Fruit fly (Drosophila melanogaster) whole organism, embryonic: Measurements from ENCODE around the gene sol.

Source experiments
- BEAF-32 ChIP-seq: fragments of 200-800 bp; sonication (Bioruptor generic); optimal IDR thresholded peaks from 3 replicates; lab custom pipeline; 2017; ENCODE audit warnings: missing biosample characterization, missing genetic modification characterization, mild to moderate bottlenecking, moderate library complexity, missing genetic modification reagents
- CG10267 ChIP-seq: fragments of 200-800 bp; sonication (Bioruptor generic); optimal IDR thresholded peaks from 2 replicates; lab custom pipeline; 2018; ENCODE audit warnings: missing biosample characterization, mild to moderate bottlenecking, missing genetic modification characterization, moderate library complexity
- CG10959 ChIP-seq: fragments of 200-800 bp; sonication (Bioruptor generic); IDR thresholded peaks from 2 replicates; pipeline ENCODE4 v1.3.6; 2022; ENCODE audit warnings: missing biosample characterization, missing genetic modification characterization
- CG10979 ChIP-seq: fragments of 200-800 bp; sonication (Bioruptor generic); optimal IDR thresholded peaks from 2 replicates; lab custom pipeline; 2018; ENCODE audit warnings: missing biosample characterization, mild to moderate bottlenecking, missing genetic modification characterization, moderate library complexity
- CG1233 ChIP-seq: fragments of 200-800 bp; sonication (Bioruptor generic); optimal IDR thresholded peaks from 4 replicates; lab custom pipeline; 2018; ENCODE audit warnings: missing biosample characterization, mild to moderate bottlenecking, missing genetic modification characterization
- CG13287 ChIP-seq: fragments of 200-800 bp; sonication (Bioruptor generic); IDR thresholded peaks from 2 replicates; pipeline ENCODE4 v1.3.6; 2022; ENCODE audit warnings: missing biosample characterization, missing genetic modification characterization; ENCODE audit not compliant: partially characterized antibody
- CG13424 ChIP-seq: fragments of 200-800 bp; sonication (Bioruptor generic); optimal IDR thresholded peaks from 2 replicates; lab custom pipeline; 2019; ENCODE audit warnings: missing biosample characterization, mild to moderate bottlenecking, missing genetic modification characterization, moderate library complexity
- CG14050 ChIP-seq: fragments of 200-800 bp; sonication (Bioruptor generic); IDR thresholded peaks from 3 replicates; pipeline ENCODE4 v1.3.6; 2022; ENCODE audit warnings: missing biosample characterization, missing genetic modification characterization
- CG16779 ChIP-seq: fragments of 200-800 bp; sonication (Bioruptor generic); IDR thresholded peaks from 2 replicates; pipeline ENCODE4 v1.3.6; 2022; ENCODE audit warnings: missing biosample characterization, missing genetic modification characterization
- CG18619 ChIP-seq: fragments of 200-800 bp; sonication (Bioruptor generic); optimal IDR thresholded peaks from 3 replicates; lab custom pipeline; 2017; ENCODE audit warnings: missing biosample characterization, mild to moderate bottlenecking, missing genetic modification characterization
- CG2116 ChIP-seq: fragments of 200-800 bp; sonication (Bioruptor generic); optimal IDR thresholded peaks from 3 replicates; lab custom pipeline; 2018; ENCODE audit warnings: missing biosample characterization, mild to moderate bottlenecking, missing genetic modification characterization
- CG2875 ChIP-seq: fragments of 200-800 bp; sonication (Bioruptor generic); optimal IDR thresholded peaks from 2 replicates; lab custom pipeline; 2017; ENCODE audit warnings: missing biosample characterization, mild to moderate bottlenecking, missing genetic modification characterization, missing genetic modification reagents
- CG3407 ChIP-seq: fragments of 200-800 bp; sonication (Bioruptor generic); optimal IDR thresholded peaks from 2 replicates; lab custom pipeline; 2018; ENCODE audit warnings: missing biosample characterization, mild to moderate bottlenecking, missing genetic modification characterization
- CG3995 ChIP-seq: fragments of 200-800 bp; sonication (Bioruptor generic); optimal IDR thresholded peaks from 3 replicates; lab custom pipeline; 2016; ENCODE audit warnings: missing biosample characterization, missing genetic modification characterization
- CG4617 ChIP-seq: fragments of 200-800 bp; sonication (Bioruptor generic); optimal IDR thresholded peaks from 3 replicates; lab custom pipeline; 2016; ENCODE audit warnings: missing biosample characterization, missing genetic modification characterization, borderline replicate concordance
- CG6689 ChIP-seq: fragments of 200-800 bp; sonication (Bioruptor generic); IDR thresholded peaks from 2 replicates; pipeline ENCODE4 v1.3.6; 2022; ENCODE audit warnings: missing biosample characterization, missing genetic modification characterization
- CG7839 ChIP-seq: fragments of 200-800 bp; sonication (Bioruptor generic); optimal IDR thresholded peaks from 3 replicates; lab custom pipeline; 2018; ENCODE audit warnings: missing biosample characterization, mild to moderate bottlenecking, missing genetic modification characterization, moderate library complexity
- CG8089 ChIP-seq: fragments of 200-800 bp; sonication (Bioruptor generic); optimal IDR thresholded peaks from 3 replicates; lab custom pipeline; 2016; ENCODE audit warnings: missing biosample characterization, missing genetic modification characterization
- CG9437 ChIP-seq: fragments of 200-800 bp; sonication (Bioruptor generic); optimal IDR thresholded peaks from 2 replicates; lab custom pipeline; 2018; ENCODE audit warnings: missing biosample characterization, mild to moderate bottlenecking, missing genetic modification characterization
- CG9609 ChIP-seq: fragments of 200-800 bp; sonication (Bioruptor generic); optimal IDR thresholded peaks from 3 replicates; lab custom pipeline; 2016; ENCODE audit warnings: missing biosample characterization, missing genetic modification characterization
- CG9876 ChIP-seq: fragments of 200-800 bp; sonication (Bioruptor generic); optimal IDR thresholded peaks from 2 replicates; lab custom pipeline; 2016; ENCODE audit warnings: missing biosample characterization, missing genetic modification characterization
- CHES-1-like ChIP-seq: fragments of 200-800 bp; sonication (Bioruptor generic); optimal IDR thresholded peaks from 2 replicates; lab custom pipeline; 2016; ENCODE audit warnings: missing biosample characterization, missing genetic modification characterization
- D ChIP-seq, 2 experiments: fragments of 200-800 bp in 1 of 2; fragments of >200 bp in 1 of 2; sonication (Bioruptor generic) in 1 of 2; optimal IDR thresholded peaks; 2 replicates in 1 of 2; 3 replicates in 1 of 2; lab custom pipeline; 2017; ENCODE audit warnings: mild to moderate bottlenecking in 1 of 2, missing biosample characterization in 1 of 2, missing genetic modification characterization in 1 of 2, missing genetic modification reagents in 1 of 2
- D19A ChIP-seq: fragments of 200-800 bp; optimal IDR thresholded peaks from 3 replicates; lab custom pipeline; 2019; ENCODE audit warnings: missing biosample characterization, mild to moderate bottlenecking, missing genetic modification characterization, moderate library complexity
- Dbx ChIP-seq: fragments of 200-800 bp; sonication (Bioruptor generic); IDR thresholded peaks from 3 replicates; pipeline ENCODE4 v1.3.6; 2022; ENCODE audit warnings: missing biosample characterization, missing genetic modification characterization
- H2.0 ChIP-seq: fragments of 200-800 bp; sonication (Bioruptor generic); IDR thresholded peaks from 2 replicates; pipeline ENCODE4 v1.3.6; 2022; ENCODE audit warnings: missing biosample characterization, missing genetic modification characterization
- NC2β ChIP-seq: fragments of 200-800 bp; sonication (Bioruptor generic); optimal IDR thresholded peaks from 2 replicates; lab custom pipeline; 2016; ENCODE audit warnings: missing biosample characterization, missing genetic modification characterization
- Nf-YA ChIP-seq: fragments of 200-800 bp; sonication (Bioruptor generic); IDR thresholded peaks from 2 replicates; pipeline ENCODE4 v1.3.6; 2022; ENCODE audit warnings: missing biosample characterization, missing genetic modification characterization
- Nf-YB ChIP-seq: fragments of 200-800 bp; sonication (Bioruptor generic); optimal IDR thresholded peaks from 3 replicates; lab custom pipeline; 2019; ENCODE audit warnings: missing biosample characterization, mild to moderate bottlenecking, missing genetic modification characterization, moderate library complexity
- Ssrp ChIP-seq: fragments of 200-800 bp; sonication (Bioruptor generic); optimal IDR thresholded peaks from 2 replicates; lab custom pipeline; 2018; ENCODE audit warnings: missing biosample characterization, mild to moderate bottlenecking, missing genetic modification characterization, moderate library complexity
- TFAM ChIP-seq: fragments of 200-800 bp; sonication (Bioruptor generic); optimal IDR thresholded peaks from 2 replicates; lab custom pipeline; 2017; ENCODE audit warnings: missing biosample characterization, missing genetic modification characterization, inconsistent platforms
- Trl ChIP-seq, 3 experiments: fragments of >200 bp in 2 of 3; fragments of 200-800 bp in 1 of 3; sonication (Bioruptor generic) in 1 of 3; optimal IDR thresholded peaks; 2 replicates in 1 of 3; 3 replicates in 2 of 3; lab custom pipeline; 2016 to 2017; ENCODE audit warnings: missing biosample characterization in 1 of 3, missing genetic modification characterization in 1 of 3
- Xrp1 ChIP-seq: fragments of 200-800 bp; sonication (Bioruptor generic); IDR thresholded peaks from 2 replicates; pipeline ENCODE4 v1.3.6; 2022; ENCODE audit warnings: missing biosample characterization, missing genetic modification characterization
- bcd ChIP-seq: fragments of 200-800 bp; sonication (Bioruptor generic); optimal IDR thresholded peaks from 2 replicates; lab custom pipeline; 2017; ENCODE audit warnings: missing biosample characterization, mild to moderate bottlenecking, missing genetic modification characterization
- chn ChIP-seq: fragments of 200-800 bp; sonication (Bioruptor generic); optimal IDR thresholded peaks from 2 replicates; lab custom pipeline; 2016; ENCODE audit warnings: missing biosample characterization, missing genetic modification characterization
- dan ChIP-seq: fragments of 200-800 bp; sonication (Bioruptor generic); IDR thresholded peaks from 2 replicates; pipeline ENCODE4 v1.3.6; 2022; ENCODE audit warnings: missing biosample characterization, missing genetic modification characterization
- danr ChIP-seq: fragments of 200-800 bp; sonication (Bioruptor generic); IDR thresholded peaks from 2 replicates; pipeline ENCODE4 v1.3.6; 2022; ENCODE audit warnings: missing biosample characterization, missing genetic modification characterization
- dysf ChIP-seq: fragments of 200-800 bp; sonication (Bioruptor generic); IDR thresholded peaks from 3 replicates; pipeline ENCODE4 v1.3.6; 2022; ENCODE audit warnings: missing biosample characterization, missing genetic modification characterization
- her ChIP-seq: fragments of 200-800 bp; sonication (Bioruptor generic); optimal IDR thresholded peaks from 2 replicates; lab custom pipeline; 2016; ENCODE audit warnings: missing biosample characterization, missing genetic modification characterization
- oc ChIP-seq: fragments of 200-800 bp; sonication (Bioruptor generic); optimal IDR thresholded peaks from 2 replicates; lab custom pipeline; 2018; ENCODE audit warnings: missing biosample characterization, mild to moderate bottlenecking, missing genetic modification characterization, moderate library complexity
- p53 ChIP-seq: fragments of 200-800 bp; sonication (Bioruptor generic); optimal IDR thresholded peaks from 2 replicates; lab custom pipeline; 2016; ENCODE audit warnings: missing biosample characterization, missing genetic modification characterization
- rib ChIP-seq: fragments of 200-800 bp; sonication (Bioruptor generic); IDR thresholded peaks from 2 replicates; pipeline ENCODE4 v1.3.6; 2022; ENCODE audit warnings: missing biosample characterization, missing genetic modification characterization
- row ChIP-seq: fragments of 200-800 bp; sonication (Bioruptor generic); IDR thresholded peaks from 3 replicates; pipeline ENCODE4 v1.3.6; 2022; ENCODE audit warnings: missing biosample characterization, missing genetic modification characterization
- sisA ChIP-seq: fragments of 200-800 bp; sonication (Bioruptor generic); IDR thresholded peaks from 2 replicates; pipeline ENCODE4 v1.3.6; 2022; ENCODE audit warnings: missing biosample characterization, missing genetic modification characterization
- sna ChIP-seq: fragments of 200-800 bp; sonication (Bioruptor generic); IDR thresholded peaks from 2 replicates; pipeline ENCODE4 v1.3.6; 2022; ENCODE audit warnings: missing biosample characterization, missing genetic modification characterization; ENCODE audit not compliant: partially characterized antibody
- stc ChIP-seq: fragments of 200-800 bp; sonication (Bioruptor generic); IDR thresholded peaks from 2 replicates; pipeline ENCODE4 v1.3.6; 2022; ENCODE audit warnings: missing biosample characterization, missing genetic modification characterization
- tap ChIP-seq: fragments of 200-800 bp; optimal IDR thresholded peaks from 3 replicates; lab custom pipeline; 2019; ENCODE audit warnings: missing biosample characterization, mild to moderate bottlenecking, missing genetic modification characterization, moderate library complexity
- wek ChIP-seq: fragments of 200-800 bp; sonication (Bioruptor generic); optimal IDR thresholded peaks from 3 replicates; lab custom pipeline; 2018; ENCODE audit warnings: missing biosample characterization, mild to moderate bottlenecking, missing genetic modification characterization, moderate library complexity

sol gene

dm6 chrX:21373659-21374426 lies 23.8 kb downstream of the sol start, which contains the start of gene slgA (continued):
- TF ChIP-seq CG18619 (GFP tag; lab: Kevin White, UChicago) (no peak), sisA (GFP tag; lab: Robert Waterston, UW) (peak; percentile 32; the same call in 1 of the 2 replicates), D (optimal IDR thresholded peaks at IDR 0.05; lab: Kevin White, UChicago) (no peak), D (GFP tag; optimal IDR thresholded peaks at IDR 0.05; lab: Kevin White, UChicago) (no peak), tap (tag; lab: Kevin White, UChicago) (no peak), CG1233 (GFP tag; lab: Kevin White, UChicago) (no peak), CG14050 (0 out of 3 replicates have a peak, but pooled peaks have one; percentile 16), CG7839 (tag; lab: Kevin White, UChicago) (no peak), CG13287 (GFP tag; lab: Robert Waterston, UW) (peak; percentile 75), dysf (GFP tag; lab: Robert Waterston, UW) (no peak), bcd (GFP tag; lab: Kevin White, UChicago) (peak; percentile 29), CG9876 (GFP tag; lab: Kevin White, UChicago) (peak; percentile 19), CG10979 (tag; lab: Kevin White, UChicago) (no peak), CG4617 (no peak), H2.0 (GFP tag; lab: Robert Waterston, UW) (no peak), BEAF-32 (GFP tag; lab: Kevin White, UChicago) (peak; percentile 83), Nf-YA (peak; percentile 76; the same call in 1 of the 2 replicates), CG16779 (GFP tag; lab: Robert Waterston, UW) (no peak), CG2875 (GFP tag; lab: Kevin White, UChicago) (no peak), CG6689 (GFP tag; lab: Robert Waterston, UW) (no peak), TFAM (GFP tag; lab: Kevin White, UChicago) (no peak), CHES-1-like (GFP tag; lab: Kevin White, UChicago) (peak; percentile 48), CG3995 (peak; percentile 70), rib (0 out of 2 replicates have a peak, but pooled peaks have one; percentile 15), CG10959 (GFP tag; lab: Robert Waterston, UW) (no peak), NC2β (peak; percentile 48), chn (GFP tag; lab: Kevin White, UChicago) (peak; percentile 18), CG10267 (tag; lab: Kevin White, UChicago) (peak; percentile 94), D19A (tag; lab: Kevin White, UChicago) (no peak), CG9609 (GFP tag; lab: Kevin White, UChicago) (peak; percentile 43), row (GFP tag; lab: Robert Waterston, UW) (peak; percentile 66), CG13424 (no peak), CG3407 (GFP tag; lab: Kevin White, UChicago) (no peak), dan (GFP tag; lab: Robert Waterston, UW) (no peak), CG9437 (GFP tag; lab: Kevin White, UChicago) (peak; percentile 2), CG8089 (GFP tag; lab: Kevin White, UChicago) (peak; percentile 34), Xrp1 (GFP tag; lab: Robert Waterston, UW) (no peak), p53 (no peak), Dbx (GFP tag; lab: Robert Waterston, UW) (0 out of 3 replicates have a peak, but pooled peaks have one; percentile 48), sna (GFP tag; lab: Robert Waterston, UW) (0 out of 2 replicates have a peak, but pooled peaks have one; percentile 37), danr (no peak), her (GFP tag; lab: Kevin White, UChicago) (peak; percentile 30), wek (no peak), Nf-YB (GFP tag; lab: Kevin White, UChicago) (peak; percentile 96), stc (GFP tag; lab: Robert Waterston, UW) (no peak), oc (tag; lab: Kevin White, UChicago) (no peak), Ssrp (no peak), Trl (optimal IDR thresholded peaks at IDR 0.05; lab: Kevin White, UChicago) (no peak), Trl (GFP tag; optimal IDR thresholded peaks at IDR 0.05; lab: Kevin White, UChicago) (no peak), CG2116 (GFP tag; lab: Kevin White, UChicago) (peak; percentile 98)
